Worm (Caenorhabditis elegans) whole organism, L1 larva: ENCODE results near the gene str-73.

ENCODE experiments used
- C04F5.9 ChIP-seq: sonication (generic microtip); optimal IDR thresholded peaks from 2 replicates; lab custom pipeline; 2016; ENCODE audit warnings: missing genetic modification characterization, missing compliant biosample characterization
- C16A3.4 ChIP-seq: fragments of 150-350 bp; optimal IDR thresholded peaks from 2 replicates; lab custom pipeline; 2014; ENCODE audit warnings: missing biosample characterization, missing genetic modification characterization
- C34B4.2 ChIP-seq: sonication (generic microtip); optimal IDR thresholded peaks from 2 replicates; lab custom pipeline; 2017; ENCODE audit warnings: mild to moderate bottlenecking, missing genetic modification characterization, missing compliant biosample characterization
- aha-1 ChIP-seq: fragments of 150-350 bp; optimal IDR thresholded peaks from 2 replicates; lab custom pipeline; 2014; ENCODE audit warnings: missing biosample characterization, missing genetic modification characterization
- ama-1 ChIP-seq: fragments of 150-350 bp; optimal IDR thresholded peaks from 2 replicates; lab custom pipeline; 2014
- ceh-8 ChIP-seq: fragments of 200-800 bp; sonication (Bioruptor generic); optimal IDR thresholded peaks from 2 replicates; lab custom pipeline; 2018; ENCODE audit warnings: mild to moderate bottlenecking, missing genetic modification characterization, moderate library complexity, missing compliant biosample characterization
- ceh-88 ChIP-seq: fragments of 200-800 bp; sonication (Bioruptor generic); IDR thresholded peaks from 2 replicates; pipeline ENCODE4 v1.3.6; 2022; ENCODE audit warnings: missing genetic modification characterization, missing compliant biosample characterization
- ceh-90 ChIP-seq: sonication (generic microtip); optimal IDR thresholded peaks from 2 replicates; lab custom pipeline; 2016; ENCODE audit warnings: missing genetic modification characterization, missing compliant biosample characterization
- dpl-1 ChIP-seq, 3 experiments: fragments of 150-350 bp in 2 of 3; sonication (generic microtip) in 1 of 3; optimal IDR thresholded peaks; 2 replicates each; lab custom pipeline; 2014 to 2017; ENCODE audit warnings: missing biosample characterization in 3 of 3, missing genetic modification characterization in 3 of 3, missing genetic modification reagents in 3 of 3
- efl-1 ChIP-seq, 4 experiments: fragments of 150-350 bp; optimal IDR thresholded peaks in 3 of 4; peaks in 1 of 4; 1 replicate in 1 of 4; 2 replicates in 3 of 4; lab custom pipeline; 2014; ENCODE audit warnings: missing biosample characterization in 2 of 4, missing genetic modification characterization in 2 of 4, missing genetic modification reagents in 2 of 4
- efl-3 ChIP-seq: fragments of 200-800 bp; sonication (Bioruptor generic); optimal IDR thresholded peaks from 2 replicates; lab custom pipeline; 2018; ENCODE audit warnings: mild to moderate bottlenecking, missing genetic modification characterization, missing compliant biosample characterization
- egl-13 ChIP-seq: sonication (generic microtip); optimal IDR thresholded peaks from 2 replicates; lab custom pipeline; 2016; ENCODE audit warnings: missing genotype, missing genetic modification reagents, missing genetic modification characterization, missing compliant biosample characterization
- egl-27 ChIP-seq, 2 experiments: fragments of 150-350 bp in 1 of 2; sonication (generic microtip); optimal IDR thresholded peaks; 3 replicates each; lab custom pipeline; 2017 to 2018; ENCODE audit warnings: missing biosample characterization in 2 of 2, missing genetic modification characterization in 2 of 2, missing genetic modification reagents in 2 of 2
- elt-2 ChIP-seq: sonication (generic microtip); optimal IDR thresholded peaks from 2 replicates; lab custom pipeline; 2016; ENCODE audit warnings: missing genetic modification characterization, mild to moderate bottlenecking, inconsistent platforms, missing compliant biosample characterization, missing genetic modification reagents
- fkh-4 ChIP-seq: sonication (generic microtip); optimal IDR thresholded peaks from 2 replicates; lab custom pipeline; 2016; ENCODE audit warnings: missing compliant biosample characterization, missing genetic modification characterization, borderline replicate concordance
- grh-1 ChIP-seq: fragments of 200-800 bp; sonication (Bioruptor generic); IDR thresholded peaks from 2 replicates; pipeline ENCODE4 v1.3.6; 2022; ENCODE audit warnings: missing genetic modification reagents, missing genetic modification characterization, missing compliant biosample characterization
- hpl-2 ChIP-seq: fragments of 150-350 bp; optimal IDR thresholded peaks from 2 replicates; lab custom pipeline; 2014; ENCODE audit warnings: missing biosample characterization, missing genetic modification reagents, missing genetic modification characterization
- irx-1 ChIP-seq: sonication (generic microtip); optimal IDR thresholded peaks from 2 replicates; lab custom pipeline; 2016; ENCODE audit warnings: missing genetic modification characterization, missing compliant biosample characterization
- isw-1 ChIP-seq: fragments of 200-800 bp; sonication (Bioruptor generic); IDR thresholded peaks from 2 replicates; pipeline ENCODE4 v1.3.6; 2022; ENCODE audit warnings: missing genetic modification characterization, missing compliant biosample characterization
- lin-14 ChIP-seq: fragments of 200-800 bp; sonication (Bioruptor generic); optimal IDR thresholded peaks from 2 replicates; lab custom pipeline; 2018; ENCODE audit warnings: mild to moderate bottlenecking, missing genetic modification characterization, moderate library complexity, missing compliant biosample characterization
- lin-35 ChIP-seq, 2 experiments: fragments of 150-350 bp; optimal IDR thresholded peaks; 2 replicates each; lab custom pipeline; 2014; ENCODE audit warnings: missing biosample characterization in 2 of 2, missing genetic modification characterization in 2 of 2, missing genetic modification reagents in 2 of 2
- lin-39 ChIP-seq: fragments of 150-350 bp; optimal IDR thresholded peaks from 2 replicates; lab custom pipeline; 2014; ENCODE audit warnings: missing biosample characterization, missing genetic modification reagents, missing genetic modification characterization
- lsy-2 ChIP-seq, 2 experiments: fragments of 150-350 bp; optimal IDR thresholded peaks; 2 replicates each; lab custom pipeline; 2014; ENCODE audit warnings: missing biosample characterization in 2 of 2, missing genetic modification characterization in 2 of 2
- mab-9 ChIP-seq: fragments of 200-800 bp; sonication (Bioruptor generic); IDR thresholded peaks from 2 replicates; pipeline ENCODE4 v1.3.6; 2022; ENCODE audit warnings: missing genetic modification reagents, missing genetic modification characterization, missing compliant biosample characterization
- mdl-1 ChIP-seq, 2 experiments: fragments of 150-350 bp; optimal IDR thresholded peaks; 2 replicates each; lab custom pipeline; 2014 to 2017; ENCODE audit warnings: missing biosample characterization in 2 of 2, missing genetic modification characterization in 2 of 2, inconsistent platforms in 1 of 2
- mep-1 ChIP-seq: fragments of 150-350 bp; optimal IDR thresholded peaks from 2 replicates; lab custom pipeline; 2014; ENCODE audit warnings: missing biosample characterization, missing genetic modification characterization
- nhr-11 ChIP-seq: fragments of 150-350 bp; optimal IDR thresholded peaks from 2 replicates; lab custom pipeline; 2014; ENCODE audit warnings: missing biosample characterization, missing genetic modification characterization
- nhr-12 ChIP-seq: sonication (generic microtip); optimal IDR thresholded peaks from 2 replicates; lab custom pipeline; 2017; ENCODE audit warnings: missing biosample characterization, missing genetic modification characterization
- nhr-20 ChIP-seq: sonication (generic microtip); optimal IDR thresholded peaks from 2 replicates; lab custom pipeline; 2016; ENCODE audit warnings: mild to moderate bottlenecking, missing genetic modification characterization, missing compliant biosample characterization
- nhr-28 ChIP-seq: fragments of 150-350 bp; optimal IDR thresholded peaks from 2 replicates; lab custom pipeline; 2014; ENCODE audit warnings: missing biosample characterization, missing genetic modification characterization
- nhr-47 ChIP-seq: sonication (generic microtip); optimal IDR thresholded peaks from 2 replicates; lab custom pipeline; 2016; ENCODE audit warnings: mild to moderate bottlenecking, missing genetic modification characterization, moderate library complexity, missing compliant biosample characterization
- nhr-77 ChIP-seq: fragments of 150-350 bp; optimal IDR thresholded peaks from 2 replicates; lab custom pipeline; 2014; ENCODE audit warnings: missing biosample characterization, missing genetic modification characterization
- nhr-85 ChIP-seq: sonication (generic microtip); peaks from one replicate; lab custom pipeline; 2016; ENCODE audit warnings: missing genetic modification characterization, inconsistent platforms, missing compliant biosample characterization
- pqm-1 ChIP-seq: sonication (generic microtip); optimal IDR thresholded peaks from 3 replicates; lab custom pipeline; 2017; ENCODE audit warnings: missing biosample characterization, missing genetic modification characterization
- sox-4 ChIP-seq: sonication (generic microtip); optimal IDR thresholded peaks from 2 replicates; lab custom pipeline; 2016; ENCODE audit warnings: missing genetic modification characterization, missing compliant biosample characterization
- tbx-2 ChIP-seq: sonication (generic microtip); optimal IDR thresholded peaks from 2 replicates; lab custom pipeline; 2016; ENCODE audit warnings: missing genetic modification characterization, missing compliant biosample characterization
- unc-62 ChIP-seq: fragments of 150-350 bp; optimal IDR thresholded peaks from 2 replicates; lab custom pipeline; 2014; ENCODE audit warnings: missing biosample characterization, missing genetic modification reagents, missing genetic modification characterization
- unc-86 ChIP-seq: sonication (generic microtip); optimal IDR thresholded peaks from 2 replicates; lab custom pipeline; 2016; ENCODE audit warnings: missing genetic modification characterization, missing compliant biosample characterization
- vab-15 ChIP-seq: sonication (generic microtip); optimal IDR thresholded peaks from 2 replicates; lab custom pipeline; 2017; ENCODE audit warnings: missing genotype, mild to moderate bottlenecking, missing genetic modification characterization, missing compliant biosample characterization
- xbp-1 ChIP-seq: sonication (generic microtip); optimal IDR thresholded peaks from 2 replicates; lab custom pipeline; 2016; ENCODE audit warnings: missing genetic modification characterization, missing compliant biosample characterization

The str-73 gene

DNA sequence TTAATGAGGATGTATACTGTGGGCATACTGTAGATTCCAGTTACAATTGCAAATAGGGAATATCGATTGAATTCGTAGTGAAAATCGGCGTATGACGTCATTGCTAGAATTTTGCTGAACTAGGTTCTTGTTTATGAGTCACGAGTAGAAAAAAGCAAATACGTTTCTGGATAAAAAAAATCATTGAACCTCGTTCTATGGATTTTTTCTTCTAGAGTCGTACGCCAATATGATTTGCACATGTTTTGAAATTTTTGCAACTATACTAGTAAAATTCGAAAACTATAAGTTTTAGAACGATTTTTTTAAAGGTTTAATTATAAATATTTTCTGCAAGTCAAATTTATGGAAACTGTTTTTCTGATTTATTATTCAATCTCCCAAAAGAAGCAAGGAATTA, 37.8 kb downstream of the str-73 start, which contains the start of gene sru-44:
sru-44 (minus strand) TSS at position 101 of the 400 bp plus-strand sequence.
- TF ChIP-seq dpl-1 (GFP tag; optimal IDR thresholded peaks at IDR 0.05; lab: Kevin White, UChicago) (no peak), ceh-88 (no peak), C34B4.2 (tag; lab: Kevin White, UChicago) (no peak), vab-15 (tag; lab: Kevin White, UChicago) (no peak), lsy-2 (tag; optimal IDR thresholded peaks at IDR 0.05; lab: Kevin White, UChicago) (no peak), lin-39 (tag; lab: Kevin White, UChicago) (no peak), mdl-1 (tag; optimal IDR thresholded peaks at IDR 0.05; lab: Kevin White, UChicago) (no peak), mep-1 (tag; lab: Kevin White, UChicago) (no peak), nhr-85 (tag; lab: Kevin White, UChicago) (no peak), unc-86 (tag; lab: Kevin White, UChicago) (no peak), irx-1 (tag; lab: Kevin White, UChicago) (no peak), sox-4 (tag; lab: Kevin White, UChicago) (no peak), nhr-47 (tag; lab: Kevin White, UChicago) (no peak)
- TF ChIP-seq, all 84 proteins: peak for 0

DNA sequence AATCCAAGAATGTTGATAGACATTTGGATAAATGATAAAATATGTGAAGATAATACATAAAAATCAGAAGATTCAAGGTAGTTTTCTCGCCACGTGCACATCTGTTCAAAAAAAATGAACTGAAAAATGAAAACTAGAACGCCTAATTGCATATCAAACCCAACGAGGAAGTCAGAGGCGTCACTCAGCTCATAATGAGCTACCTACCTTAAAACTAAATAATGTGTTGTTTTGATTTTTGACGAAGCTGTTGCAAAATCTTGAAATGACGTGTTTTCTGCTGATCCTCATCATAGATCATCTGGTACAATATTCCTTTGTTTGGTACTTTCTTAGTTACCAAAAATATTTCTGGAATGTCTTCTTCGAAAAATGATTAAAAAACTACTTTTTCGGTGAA, 40.9 kb downstream of the str-73 start, which contains the start of gene srh-138:
srh-138 (minus strand) TSS at position 101 of the 400 bp plus-strand sequence.
- no peak for TF ChIP-seq fkh-4 (tag; lab: Kevin White, UChicago)
- TF ChIP-seq efl-3 (GFP tag; lab: Kevin White, UChicago) = no peak
- TF ChIP-seq nhr-28 (tag; lab: Kevin White, UChicago) = no peak
- TF ChIP-seq ceh-88 = no peak
- TF ChIP-seq unc-62 = no peak
- no peak for TF ChIP-seq nhr-47 (tag; lab: Kevin White, UChicago)
- TF ChIP-seq nhr-12 (tag; lab: Kevin White, UChicago) = no peak
- no peak for TF ChIP-seq dpl-1 (GFP tag; optimal IDR thresholded peaks at IDR 0.05; lab: Kevin White, UChicago)
- no peak for TF ChIP-seq elt-2 (tag; lab: Kevin White, UChicago)
- no peak for TF ChIP-seq isw-1 (GFP tag; lab: Robert Waterston, UW)
- TF ChIP-seq egl-27 (tag; optimal IDR thresholded peaks at IDR 0.05; lab: Kevin White, UChicago) = no peak
- TF ChIP-seq efl-1 (optimal IDR thresholded peaks at IDR 0.05; lab: Kevin White, UChicago) = no peak
- no peak for TF ChIP-seq efl-1 (GFP tag; optimal IDR thresholded peaks at IDR 0.05 in 1 of 2; lab: Kevin White, UChicago)
- no peak for TF ChIP-seq ceh-90
- no peak for TF ChIP-seq aha-1 (tag; lab: Kevin White, UChicago)
- TF ChIP-seq xbp-1 (tag; lab: Kevin White, UChicago) = no peak
- TF ChIP-seq nhr-77 (tag; lab: Kevin White, UChicago) = no peak
- no peak for TF ChIP-seq C16A3.4 (tag; lab: Kevin White, UChicago)
- no peak for TF ChIP-seq lin-14 (GFP tag; lab: Kevin White, UChicago)
- TF ChIP-seq C04F5.9 (tag; lab: Kevin White, UChicago) = no peak

DNA sequence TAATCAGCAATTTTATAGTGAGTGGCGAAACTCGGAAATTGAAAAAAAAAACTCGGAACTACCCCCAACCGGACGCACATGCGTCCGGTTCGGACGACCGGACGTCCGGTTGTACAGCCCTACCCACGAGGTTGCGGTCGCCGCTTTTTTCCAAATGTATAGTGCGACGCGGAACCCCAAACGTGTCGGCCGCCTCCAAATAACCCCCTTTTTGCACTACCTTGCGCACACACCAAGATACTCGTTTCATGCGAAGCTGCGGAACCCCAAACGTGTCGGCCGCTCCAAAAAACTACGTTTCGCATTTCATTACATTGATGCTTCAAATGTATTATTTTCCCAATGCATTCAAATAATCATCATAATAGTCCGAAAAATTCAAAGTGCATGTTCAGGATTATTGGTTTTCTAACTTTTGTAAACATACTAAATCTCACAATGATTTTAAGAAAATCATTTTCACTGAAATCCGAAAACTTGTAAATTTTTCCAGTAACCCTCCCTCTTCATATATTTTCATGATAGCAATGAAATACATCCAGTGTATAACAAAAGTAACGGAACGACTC, 42.0 kb downstream of the str-73 start, which contains the start of gene srw-35:
srw-35 (plus strand) TSS at position 519 of the 569 bp plus-strand sequence.
- TF ChIP-seq hpl-2 (GFP tag; lab: Kevin White, UChicago) = no peak
- TF ChIP-seq pqm-1 (tag; lab: Kevin White, UChicago) = no peak
- TF ChIP-seq nhr-11 = no peak
- no peak for TF ChIP-seq mdl-1 (tag; optimal IDR thresholded peaks at IDR 0.05; lab: Kevin White, UChicago)
- TF ChIP-seq lin-35 (GFP tag; optimal IDR thresholded peaks at IDR 0.05; lab: Kevin White, UChicago) = no peak
- no peak for TF ChIP-seq nhr-20 (tag; lab: Kevin White, UChicago)
- no peak for TF ChIP-seq ama-1 (lab: Kevin White, UChicago)
- TF ChIP-seq elt-2 (tag; lab: Kevin White, UChicago) = no peak
- TF ChIP-seq ceh-8 (GFP tag; lab: Kevin White, UChicago) = no peak
- no peak for TF ChIP-seq egl-13
- TF ChIP-seq mab-9 (GFP tag; lab: Robert Waterston, UW) = no peak
- TF ChIP-seq C04F5.9 (tag; lab: Kevin White, UChicago) = no peak
- no peak for TF ChIP-seq grh-1 (GFP tag; lab: Robert Waterston, UW)
- no peak for TF ChIP-seq tbx-2
